Fruit fly (Drosophila melanogaster) whole organism, embryonic: Measurements from ENCODE around the gene CCHa2.

Experiments
- CG10147 ChIP-seq: fragments of 200-800 bp; sonication (Bioruptor generic); optimal IDR thresholded peaks from 2 replicates; lab custom pipeline; 2019; ENCODE audit warnings: missing biosample characterization, mild to moderate bottlenecking, missing genetic modification characterization, moderate library complexity
- CG10543 ChIP-seq: fragments of 200-800 bp; sonication (Bioruptor generic); optimal IDR thresholded peaks from 3 replicates; lab custom pipeline; 2017; ENCODE audit warnings: missing biosample characterization, mild to moderate bottlenecking, missing genetic modification characterization, moderate library complexity
- CG10565 ChIP-seq: fragments of 200-800 bp; sonication (Bioruptor generic); optimal IDR thresholded peaks from 3 replicates; lab custom pipeline; 2016; ENCODE audit warnings: missing biosample characterization, mild to moderate bottlenecking, missing genetic modification characterization
- CG16815 ChIP-seq: fragments of 200-800 bp; sonication (Bioruptor generic); optimal IDR thresholded peaks from 3 replicates; lab custom pipeline; 2017; ENCODE audit warnings: missing biosample characterization, mild to moderate bottlenecking, missing genetic modification characterization
- CG2889 ChIP-seq: fragments of 200-800 bp; sonication (Bioruptor generic); IDR thresholded peaks from 3 replicates; pipeline ENCODE4 v1.3.6; 2022; ENCODE audit warnings: missing biosample characterization, missing genetic modification characterization
- CG30020 ChIP-seq: fragments of 200-800 bp; optimal IDR thresholded peaks from 2 replicates; lab custom pipeline; 2019; ENCODE audit warnings: missing biosample characterization, mild to moderate bottlenecking, missing genetic modification characterization, moderate library complexity
- CG34376 ChIP-seq: fragments of 200-800 bp; sonication (Bioruptor generic); optimal IDR thresholded peaks from 2 replicates; lab custom pipeline; 2018; ENCODE audit warnings: missing biosample characterization, mild to moderate bottlenecking, missing genetic modification characterization
- CG3838 ChIP-seq: fragments of 200-800 bp; sonication (Bioruptor generic); optimal IDR thresholded peaks from 3 replicates; lab custom pipeline; 2016; ENCODE audit warnings: missing biosample characterization, missing genetic modification characterization
- CG4424 ChIP-seq: fragments of 200-800 bp; sonication (Bioruptor generic); optimal IDR thresholded peaks from 3 replicates; lab custom pipeline; 2016; ENCODE audit warnings: missing biosample characterization, missing genetic modification characterization
- CG4854 ChIP-seq: fragments of 200-800 bp; sonication (Bioruptor generic); optimal IDR thresholded peaks from 2 replicates; lab custom pipeline; 2016; ENCODE audit warnings: missing biosample characterization, missing genetic modification characterization, inconsistent platforms
- CG5245 ChIP-seq: fragments of 200-800 bp; sonication (Bioruptor generic); optimal IDR thresholded peaks from 3 replicates; lab custom pipeline; 2016; ENCODE audit warnings: missing biosample characterization, missing genetic modification characterization
- CG6175 ChIP-seq: fragments of 200-800 bp; sonication (Bioruptor generic); IDR thresholded peaks from 3 replicates; pipeline ENCODE4 v1.3.6; 2022; ENCODE audit warnings: missing biosample characterization, missing genetic modification characterization
- CG6654 ChIP-seq: fragments of 200-800 bp; sonication (Bioruptor generic); optimal IDR thresholded peaks from 2 replicates; lab custom pipeline; 2017; ENCODE audit warnings: missing biosample characterization, mild to moderate bottlenecking, missing genetic modification characterization
- CG9437 ChIP-seq: fragments of 200-800 bp; sonication (Bioruptor generic); optimal IDR thresholded peaks from 2 replicates; lab custom pipeline; 2018; ENCODE audit warnings: missing biosample characterization, mild to moderate bottlenecking, missing genetic modification characterization
- CG9727 ChIP-seq: fragments of 200-800 bp; sonication (Bioruptor generic); optimal IDR thresholded peaks from 3 replicates; lab custom pipeline; 2017; ENCODE audit warnings: missing biosample characterization, mild to moderate bottlenecking, missing genetic modification characterization
- CkIIα-i1 ChIP-seq: fragments of 200-800 bp; sonication (Bioruptor generic); IDR thresholded peaks from 2 replicates; pipeline ENCODE4 v1.3.6; 2022; ENCODE audit warnings: missing biosample characterization, missing genetic modification characterization
- Dad ChIP-seq: fragments of 200-800 bp; sonication (Bioruptor generic); optimal IDR thresholded peaks from 3 replicates; lab custom pipeline; 2016; ENCODE audit warnings: missing biosample characterization, missing genetic modification characterization
- Dbx ChIP-seq: fragments of 200-800 bp; sonication (Bioruptor generic); IDR thresholded peaks from 3 replicates; pipeline ENCODE4 v1.3.6; 2022; ENCODE audit warnings: missing biosample characterization, missing genetic modification characterization
- Doc3 ChIP-seq: fragments of 200-800 bp; sonication (Bioruptor generic); IDR thresholded peaks from 3 replicates; pipeline ENCODE4 v1.3.6; 2022; ENCODE audit warnings: missing biosample characterization, missing genetic modification characterization; ENCODE audit not compliant: partially characterized antibody
- HHEX ChIP-seq: fragments of 200-800 bp; sonication (Bioruptor generic); optimal IDR thresholded peaks from 3 replicates; lab custom pipeline; 2017; ENCODE audit warnings: missing biosample characterization, mild to moderate bottlenecking, missing genetic modification characterization, missing genetic modification reagents
- HLH4C ChIP-seq: fragments of 200-800 bp; sonication (Bioruptor generic); IDR thresholded peaks from 3 replicates; pipeline ENCODE4 v1.3.6; 2022; ENCODE audit warnings: missing biosample characterization, missing genetic modification characterization; ENCODE audit not compliant: partially characterized antibody
- Hand ChIP-seq: fragments of 200-800 bp; sonication (Bioruptor generic); optimal IDR thresholded peaks from 2 replicates; lab custom pipeline; 2017; ENCODE audit warnings: mild to moderate bottlenecking, missing biosample characterization, missing genetic modification reagents, missing genetic modification characterization
- Meics ChIP-seq: fragments of 200-800 bp; sonication (Bioruptor generic); optimal IDR thresholded peaks from 2 replicates; lab custom pipeline; 2017; ENCODE audit warnings: missing biosample characterization, mild to moderate bottlenecking, missing genetic modification characterization
- NK7.1 ChIP-seq: fragments of 200-800 bp; sonication (Bioruptor generic); optimal IDR thresholded peaks from 3 replicates; lab custom pipeline; 2016; ENCODE audit warnings: missing biosample characterization, missing genetic modification characterization
- Opbp ChIP-seq: fragments of 200-800 bp; sonication (Bioruptor generic); IDR thresholded peaks from 3 replicates; pipeline ENCODE4 v1.3.6; 2022; ENCODE audit warnings: missing biosample characterization, missing genetic modification characterization; ENCODE audit not compliant: partially characterized antibody
- aop ChIP-seq: fragments of 200-800 bp; sonication (Bioruptor generic); IDR thresholded peaks from 2 replicates; pipeline ENCODE4 v1.3.6; 2022; ENCODE audit warnings: missing biosample characterization, missing genetic modification characterization
- cg ChIP-seq: fragments of 200-800 bp; sonication (Bioruptor generic); optimal IDR thresholded peaks from 3 replicates; lab custom pipeline; 2019; ENCODE audit warnings: missing biosample characterization, mild to moderate bottlenecking, missing genetic modification characterization, moderate library complexity
- crp ChIP-seq, 2 experiments: fragments of 200-800 bp; sonication (Bioruptor generic); optimal IDR thresholded peaks; 2 replicates in 1 of 2; 3 replicates in 1 of 2; lab custom pipeline; 2017; ENCODE audit warnings: missing biosample characterization in 2 of 2, missing genetic modification characterization in 2 of 2, mild to moderate bottlenecking in 1 of 2, moderate library complexity in 1 of 2
- da ChIP-seq: fragments of 200-800 bp; sonication (Bioruptor generic); optimal IDR thresholded peaks from 2 replicates; lab custom pipeline; 2016; ENCODE audit warnings: missing biosample characterization, missing genetic modification characterization
- dm ChIP-seq: fragments of 200-800 bp; sonication (Bioruptor generic); optimal IDR thresholded peaks from 3 replicates; lab custom pipeline; 2016; ENCODE audit warnings: missing biosample characterization, missing genetic modification characterization
- dmrt99B ChIP-seq: fragments of 200-800 bp; sonication (Bioruptor generic); optimal IDR thresholded peaks from 2 replicates; lab custom pipeline; 2018; ENCODE audit warnings: missing biosample characterization, mild to moderate bottlenecking, missing genetic modification characterization, moderate library complexity
- fd64A ChIP-seq: fragments of 200-800 bp; sonication (Bioruptor generic); optimal IDR thresholded peaks from 3 replicates; lab custom pipeline; 2018; ENCODE audit warnings: missing biosample characterization, mild to moderate bottlenecking, missing genetic modification characterization
- fru ChIP-seq: fragments of >200 bp; optimal IDR thresholded peaks from 2 replicates; lab custom pipeline; 2017
- gce ChIP-seq: fragments of 200-800 bp; sonication (Bioruptor generic); IDR thresholded peaks from 3 replicates; pipeline ENCODE4 v1.3.6; 2022; ENCODE audit warnings: missing biosample characterization, missing genetic modification characterization
- gsb-n ChIP-seq: fragments of 200-800 bp; sonication (Bioruptor generic); optimal IDR thresholded peaks from 3 replicates; lab custom pipeline; 2018; ENCODE audit warnings: missing biosample characterization, mild to moderate bottlenecking, missing genetic modification characterization
- ind ChIP-seq: fragments of 200-800 bp; sonication (Bioruptor generic); optimal IDR thresholded peaks from 3 replicates; lab custom pipeline; 2016; ENCODE audit warnings: missing biosample characterization, missing genetic modification characterization
- ken ChIP-seq: fragments of 200-800 bp; sonication (Bioruptor generic); IDR thresholded peaks from 3 replicates; pipeline ENCODE4 v1.3.6; 2022; ENCODE audit warnings: missing biosample characterization, missing genetic modification characterization
- kni ChIP-seq: fragments of 200-800 bp; sonication (Bioruptor generic); optimal IDR thresholded peaks from 3 replicates; lab custom pipeline; 2017; ENCODE audit warnings: mild to moderate bottlenecking, missing biosample characterization, missing genetic modification reagents, missing genetic modification characterization
- odd ChIP-seq: fragments of 200-800 bp; sonication (Bioruptor generic); optimal IDR thresholded peaks from 2 replicates; lab custom pipeline; 2017; ENCODE audit warnings: missing biosample characterization, mild to moderate bottlenecking, missing genetic modification characterization
- p53 ChIP-seq: fragments of 200-800 bp; sonication (Bioruptor generic); optimal IDR thresholded peaks from 2 replicates; lab custom pipeline; 2016; ENCODE audit warnings: missing biosample characterization, missing genetic modification characterization
- sc ChIP-seq, 3 experiments: fragments of >200 bp in 2 of 3; fragments of 200-800 bp in 1 of 3; sonication (Bioruptor generic) in 1 of 3; optimal IDR thresholded peaks; 2 replicates in 2 of 3; 3 replicates in 1 of 3; lab custom pipeline; 2017; ENCODE audit warnings: mild to moderate bottlenecking in 1 of 3, missing biosample characterization in 1 of 3, missing genetic modification characterization in 1 of 3, missing genetic modification reagents in 1 of 3
- trem ChIP-seq: fragments of 200-800 bp; optimal IDR thresholded peaks from 3 replicates; lab custom pipeline; 2019; ENCODE audit warnings: missing biosample characterization, mild to moderate bottlenecking, missing genetic modification characterization, moderate library complexity
- tup ChIP-seq: fragments of 200-800 bp; sonication (Bioruptor generic); optimal IDR thresholded peaks from 2 replicates; lab custom pipeline; 2016; ENCODE audit warnings: missing biosample characterization, mild to moderate bottlenecking, missing genetic modification characterization, moderate library complexity
- vfl ChIP-seq: fragments of 200-800 bp; sonication (Bioruptor generic); optimal IDR thresholded peaks from 2 replicates; lab custom pipeline; 2016; ENCODE audit warnings: missing biosample characterization, missing genetic modification characterization
- vvl ChIP-seq: fragments of 200-800 bp; sonication (Bioruptor generic); IDR thresholded peaks from 2 replicates; pipeline ENCODE4 v1.3.6; 2022; ENCODE audit warnings: missing biosample characterization, missing genetic modification characterization
- wek ChIP-seq: fragments of 200-800 bp; sonication (Bioruptor generic); optimal IDR thresholded peaks from 3 replicates; lab custom pipeline; 2018; ENCODE audit warnings: missing biosample characterization, mild to moderate bottlenecking, missing genetic modification characterization, moderate library complexity
- zfh2 ChIP-seq: fragments of 200-800 bp; sonication (Bioruptor generic); optimal IDR thresholded peaks from 2 replicates; lab custom pipeline; 2016; ENCODE audit warnings: missing biosample characterization, missing genetic modification characterization

CCHa2 gene

dm6 chr3R:13364175-13365174, 30.5 kb downstream of the CCHa2 start, which contains the start of gene Dic1 (continued):
- TF ChIP-seq CG10147 (GFP tag; lab: Kevin White, UChicago) (peak; percentile 98), CG6654 (GFP tag; lab: Kevin White, UChicago) (peak; percentile 90), fd64A (GFP tag; lab: Kevin White, UChicago) (peak; percentile 18), Meics (GFP tag; lab: Kevin White, UChicago) (peak; percentile 98), dmrt99B (tag; lab: Kevin White, UChicago) (peak; percentile 98), vfl (GFP tag; lab: Kevin White, UChicago) (peak; percentile 93), odd (GFP tag; lab: Kevin White, UChicago) (peak; percentile 97), da (peak; percentile 77), HLH4C (GFP tag; lab: Robert Waterston, UW) (peak; percentile 53; the same call in 1 of the 3 replicates), CkIIα-i1 (GFP tag; lab: Robert Waterston, UW) (no peak; the same call in 1 of the 2 replicates), cg (peak; percentile 74), CG5245 (GFP tag; lab: Kevin White, UChicago) (peak; percentile 95), CG9727 (peak; percentile 99), crp (GFP tag; optimal IDR thresholded peaks at IDR 0.05; lab: Kevin White, UChicago) (peak in 1 of 2 experiments; percentile 59), Dad (GFP tag; lab: Kevin White, UChicago) (peak; percentile 83), CG16815 (GFP tag; lab: Kevin White, UChicago) (peak; percentile 93), wek (GFP tag; lab: Kevin White, UChicago) (peak; percentile 49), Doc3 (GFP tag; lab: Robert Waterston, UW) (no peak), tup (peak; percentile 75), HHEX (peak; percentile 97), vvl (peak; percentile 94), CG10565 (peak; percentile 85), gce (GFP tag; lab: Robert Waterston, UW) (no peak), CG10543 (peak; percentile 98), aop (GFP tag; lab: Robert Waterston, UW) (peak; percentile 90), Dbx (GFP tag; lab: Robert Waterston, UW) (peak; percentile 96), CG30020 (tag; lab: Kevin White, UChicago) (peak; percentile 83), Opbp (GFP tag; lab: Robert Waterston, UW) (peak; percentile 52; the same call in 1 of the 3 replicates), p53 (GFP tag; lab: Kevin White, UChicago) (peak; percentile 66), gsb-n (tag; lab: Kevin White, UChicago) (peak; percentile 93), fru (lab: Kevin White, UChicago) (no peak), ken (GFP tag; lab: Robert Waterston, UW) (peak; percentile 84; the same call in 2 of the 3 replicates), CG4424 (GFP tag; lab: Kevin White, UChicago) (peak; percentile 97), CG4854 (GFP tag; lab: Kevin White, UChicago) (peak; percentile 87), CG34376 (GFP tag; lab: Kevin White, UChicago) (peak; percentile 91), NK7.1 (GFP tag; lab: Kevin White, UChicago) (peak; percentile 79), dm (GFP tag; lab: Kevin White, UChicago) (peak; percentile 84), trem (tag; lab: Kevin White, UChicago) (peak; percentile 92), CG2889 (GFP tag; lab: Robert Waterston, UW) (peak; percentile 79), CG3838 (GFP tag; lab: Kevin White, UChicago) (peak; percentile 71), Hand (GFP tag; lab: Kevin White, UChicago) (peak; percentile 94), CG9437 (peak; percentile 95), CG6175 (peak; percentile 85), ind (GFP tag; lab: Kevin White, UChicago) (peak; percentile 95), zfh2 (peak; percentile 95), kni (GFP tag; lab: Kevin White, UChicago) (peak; percentile 94), sc (optimal IDR thresholded peaks at IDR 0.05; lab: Kevin White, UChicago) (no peak), sc (GFP tag; optimal IDR thresholded peaks at IDR 0.05; lab: Kevin White, UChicago) (peak; percentile 96)
